Worm (Caenorhabditis elegans) whole organism, midembryonic: ENCODE results near the gene chil-24.
"Not testable (repeated sequence)": the region's sequence is repeated elsewhere in the genome, so short reads cannot be mapped to it uniquely, and the experiment has no call there.

Source experiments
- T22C8.4 ChIP-seq: fragments of 200-800 bp; sonication (Bioruptor generic); IDR thresholded peaks from 2 replicates; pipeline ENCODE4 v1.3.6; 2022; ENCODE audit warnings: missing genetic modification characterization, missing compliant biosample characterization
- cog-1 ChIP-seq: sonication (generic microtip); optimal IDR thresholded peaks from 2 replicates; lab custom pipeline; 2016; ENCODE audit warnings: missing genetic modification characterization, missing compliant biosample characterization
- flt-1 ChIP-seq: fragments of 200-800 bp; sonication (Bioruptor generic); IDR thresholded peaks from 2 replicates; pipeline ENCODE4 v1.3.6; 2022; ENCODE audit warnings: missing genetic modification characterization, missing compliant biosample characterization
- klf-2 ChIP-seq: fragments of 200-800 bp; sonication (Bioruptor generic); conservative IDR thresholded peaks from 2 replicates; pipeline ENCODE4 v1.3.6; 2022; ENCODE audit warnings: missing genetic modification reagents, missing genetic modification characterization, missing compliant biosample characterization
- med-1 ChIP-seq: sonication (generic microtip); optimal IDR thresholded peaks from 2 replicates; lab custom pipeline; 2017; ENCODE audit warnings: missing genetic modification characterization, mild to moderate bottlenecking, missing compliant biosample characterization, antibody characterized with exemption, missing genetic modification reagents; ENCODE audit not compliant: insufficient read depth
- ref-1 ChIP-seq: fragments of 200-800 bp; sonication (Bioruptor generic); conservative IDR thresholded peaks from 2 replicates; pipeline ENCODE4 v1.3.6; 2022; ENCODE audit warnings: missing genetic modification reagents, missing genetic modification characterization, missing compliant biosample characterization
- tab-1 ChIP-seq: fragments of 200-800 bp; sonication (Bioruptor generic); IDR thresholded peaks from 2 replicates; pipeline ENCODE4 v1.3.6; 2022; ENCODE audit warnings: missing genetic modification characterization, missing compliant biosample characterization
- ztf-23 ChIP-seq: fragments of 200-800 bp; sonication (Bioruptor generic); IDR thresholded peaks from 2 replicates; pipeline ENCODE4 v1.3.6; 2022; ENCODE audit warnings: missing genetic modification reagents, missing genetic modification characterization, missing compliant biosample characterization
- ztf-29 ChIP-seq: fragments of 200-800 bp; sonication (Bioruptor generic); IDR thresholded peaks from 2 replicates; pipeline ENCODE4 v1.3.6; 2022; ENCODE audit warnings: missing genetic modification reagents, missing genetic modification characterization, missing compliant biosample characterization

DNA sequence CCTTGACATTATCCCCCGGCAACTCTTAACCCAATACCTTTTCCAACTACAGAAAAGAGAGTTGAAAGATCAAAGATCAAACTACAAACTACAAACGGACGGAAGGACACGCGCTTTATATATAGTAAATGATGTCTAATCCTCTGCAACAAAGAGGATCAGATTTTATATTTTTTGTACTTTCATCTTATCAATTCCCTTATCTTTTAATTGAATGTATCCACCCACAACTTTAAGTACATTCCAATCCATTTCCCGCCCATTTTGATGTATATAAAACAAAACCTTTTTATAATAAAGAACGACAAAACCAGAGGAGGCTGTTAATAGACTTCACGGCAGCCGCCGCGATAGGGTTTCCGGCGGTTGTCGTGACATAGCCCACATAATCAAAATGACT is 48.7 kb downstream of the chil-24 start, which contains the start of gene sri-40:
- not testable (repeated sequence) for TF ChIP-seq med-1 (GFP tag; lab: Kevin White, UChicago); cog-1 (tag; lab: Kevin White, UChicago); flt-1; ztf-23; ztf-29; klf-2 (GFP tag; lab: Robert Waterston, UW); tab-1 (GFP tag; lab: Robert Waterston, UW); ref-1; T22C8.4
